Worm (Caenorhabditis elegans) whole organism, L4/young adult: ENCODE measurements around the gene F13B12.2.

ENCODE experiments used
- W03F9.2 ChIP-seq: fragments of 150-350 bp; optimal IDR thresholded peaks from 2 replicates; lab custom pipeline; 2014; ENCODE audit warnings: missing biosample characterization, missing genetic modification characterization
- him-1 ChIP-seq: sonication (generic microtip); optimal IDR thresholded peaks from 2 replicates; lab custom pipeline; 2016; ENCODE audit warnings: missing genotype, missing genetic modification reagents, missing genetic modification characterization, missing compliant biosample characterization

DNA sequence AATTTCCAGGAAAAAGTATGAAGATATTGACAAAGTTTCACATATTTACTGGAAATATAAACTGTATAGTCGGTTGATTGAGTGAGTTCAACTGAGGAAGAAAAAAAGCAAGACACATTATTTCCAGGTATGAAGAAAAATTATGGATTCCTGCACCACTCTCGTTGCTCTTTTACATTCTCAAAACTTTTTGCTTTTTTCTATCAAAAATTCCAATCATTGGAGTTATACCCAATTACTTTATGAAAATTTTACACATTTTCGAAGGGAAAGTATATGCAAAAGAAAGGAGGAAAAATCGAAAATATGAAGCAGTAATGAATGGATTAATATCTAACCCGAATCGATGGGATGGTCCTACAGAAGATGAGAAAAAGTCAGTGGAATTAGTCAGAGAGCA is 14.0 kb upstream of the F13B12.2 start:
- TF ChIP-seq him-1 (tag; lab: Kevin White, UChicago) (no peak), W03F9.2 (tag; lab: Kevin White, UChicago) (no peak)
